Worm (Caenorhabditis elegans): ENCODE measurements around the gene nlp-7.

Gene nlp-7

DNA sequence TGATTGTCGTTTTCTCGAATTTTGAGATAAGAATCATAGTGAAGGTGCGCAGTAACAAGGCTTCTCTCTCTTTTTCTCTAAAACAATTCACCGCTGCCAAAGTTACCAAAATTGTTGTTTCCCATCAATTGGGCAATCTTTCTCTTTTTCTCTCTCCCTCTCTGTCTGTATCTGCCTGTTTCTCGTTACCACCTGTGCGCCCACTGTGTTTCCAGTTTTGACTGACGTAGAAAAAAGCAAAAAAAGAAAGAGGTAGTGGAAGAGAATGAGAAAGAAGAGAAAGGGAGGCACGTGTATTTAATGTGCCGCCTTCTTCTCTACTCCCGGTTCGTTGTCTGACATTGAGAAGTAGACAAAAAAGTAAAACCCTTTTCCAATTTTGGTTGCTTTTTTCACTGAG lies 42.9 kb upstream of the nlp-7 start (continued):
- TF ChIP-seq lin-15B (tag; optimal IDR thresholded peaks at IDR 0.05), result no peak
- TF ChIP-seq dmd-9 (GFP tag; IDR thresholded peaks at IDR 0.05), result no peak
- no peak for TF ChIP-seq sdz-12 (GFP tag; optimal IDR thresholded peaks at IDR 0.05)
- no peak for TF ChIP-seq nhr-237 (tag; optimal IDR thresholded peaks at IDR 0.05)
- TF ChIP-seq lin-39 (tag; optimal IDR thresholded peaks at IDR 0.05), result no peak
- peak; percentile 81 for TF ChIP-seq mxl-2 (GFP tag; conservative IDR thresholded peaks at IDR 0.05)
- TF ChIP-seq nhr-76 (tag; optimal IDR thresholded peaks at IDR 0.05), result peak; percentile 3
- no peak for TF ChIP-seq ztf-7 (tag; optimal IDR thresholded peaks at IDR 0.05)
- TF ChIP-seq Y5F2A.4 (GFP tag; optimal IDR thresholded peaks at IDR 0.05), result no peak
- TF ChIP-seq F26F4.8 (GFP tag; conservative IDR thresholded peaks at IDR 0.05), result no peak
- peak; percentile 81 for TF ChIP-seq nhr-77 (tag; optimal IDR thresholded peaks at IDR 0.05)
- no peak for TF ChIP-seq attf-4 (tag; optimal IDR thresholded peaks at IDR 0.05)
- peak; percentile 54 to 95 for TF ChIP-seq mdl-1 (tag; optimal IDR thresholded peaks at IDR 0.05)
- TF ChIP-seq daf-19 (GFP tag; conservative IDR thresholded peaks at IDR 0.05), result no peak
- TF ChIP-seq ceh-44 (GFP tag; IDR thresholded peaks at IDR 0.05), result no peak
- TF ChIP-seq nhr-6 (tag; optimal IDR thresholded peaks at IDR 0.05), result peak; percentile 78
- peak; percentile 37 to 59 for TF ChIP-seq lsy-2 (tag; optimal IDR thresholded peaks at IDR 0.05)
- no peak for TF ChIP-seq nhr-41 (GFP tag; IDR thresholded peaks at IDR 0.05)
- TF ChIP-seq ceh-32 (tag; optimal IDR thresholded peaks at IDR 0.05; ENCODE audit: poor library complexity), result no peak
- no peak for TF ChIP-seq aly-2 (tag; optimal IDR thresholded peaks at IDR 0.05)
- TF ChIP-seq mdt-29 (GFP tag; IDR thresholded peaks at IDR 0.05), result no peak
- TF ChIP-seq dve-1 (tag; optimal IDR thresholded peaks at IDR 0.05; ENCODE audit: insufficient read depth), result peak; percentile 87
- no peak for TF ChIP-seq ZK337.2 (GFP tag; IDR thresholded peaks at IDR 0.05)
- TF ChIP-seq fkh-10 (GFP tag; optimal IDR thresholded peaks at IDR 0.05), result no peak
- no peak for TF ChIP-seq lin-13 (GFP tag; optimal IDR thresholded peaks at IDR 0.05)
- no peak for TF ChIP-seq daf-8 (GFP tag; IDR thresholded peaks at IDR 0.05)
- peak; percentile 88 for TF ChIP-seq tra-1 (GFP tag; IDR thresholded peaks at IDR 0.05)
- no peak for TF ChIP-seq unc-39 (tag; optimal IDR thresholded peaks at IDR 0.05)
- no peak for TF ChIP-seq tag-97 (GFP tag; IDR thresholded peaks at IDR 0.05)
- no peak for TF ChIP-seq madf-9 (GFP tag; conservative IDR thresholded peaks at IDR 0.05)
- no peak for TF ChIP-seq spr-3 (GFP tag; optimal IDR thresholded peaks at IDR 0.05)
- TF ChIP-seq rbr-2 (tag; optimal IDR thresholded peaks at IDR 0.05), result peak; percentile 31
- TF ChIP-seq pha-4 (GFP tag; IDR thresholded peaks at IDR 0.05), result peak; percentile 41; the same call in 1 of the 2 replicates
- no peak for TF ChIP-seq pha-4 (tag; optimal IDR thresholded peaks at IDR 0.05)
- TF ChIP-seq gei-8 (GFP tag; optimal IDR thresholded peaks at IDR 0.05), result no peak
- no peak for TF ChIP-seq duxl-1 (tag; optimal IDR thresholded peaks at IDR 0.05; ENCODE audit: poor library complexity)
- TF ChIP-seq F44E2.7 (GFP tag; IDR thresholded peaks at IDR 0.05), result no peak
- no peak for TF ChIP-seq zip-11 (GFP tag; IDR thresholded peaks at IDR 0.05)
- TF ChIP-seq aha-1 (tag), result peak; percentile 91
- peak; percentile 65 for TF ChIP-seq cey-2 (tag; optimal IDR thresholded peaks at IDR 0.05; ENCODE audit: borderline replicate concordance, insufficient read depth)
- TF ChIP-seq Y75B8A.6 (GFP tag; IDR thresholded peaks at IDR 0.05), result no peak
- no peak for TF ChIP-seq egl-27 (tag; optimal IDR thresholded peaks at IDR 0.05)
- TF ChIP-seq arid-1 (GFP tag; conservative IDR thresholded peaks at IDR 0.05), result 0 out of 2 replicates have a peak, but pooled peaks have one; percentile 24
- no peak for TF ChIP-seq dmd-8 (GFP tag; IDR thresholded peaks at IDR 0.05)
- no peak for TF ChIP-seq lir-3 (tag; optimal IDR thresholded peaks at IDR 0.05)
- no peak for TF ChIP-seq ceh-82 (tag; optimal IDR thresholded peaks at IDR 0.05)
- no peak for TF ChIP-seq lin-29 (GFP tag; IDR thresholded peaks at IDR 0.05)
- no peak for TF ChIP-seq egl-43 (GFP tag; IDR thresholded peaks at IDR 0.05)
- TF ChIP-seq lin-38 (GFP tag; IDR thresholded peaks at IDR 0.05), result peak; percentile 23; the same call in 1 of the 2 replicates
- no peak for TF ChIP-seq daf-12 (tag; optimal IDR thresholded peaks at IDR 0.05)
- peak; percentile 33 for TF ChIP-seq nhr-11 (tag; optimal IDR thresholded peaks at IDR 0.05)
- 0 out of 2 replicates have a peak, but pooled peaks have one; percentile 31 for TF ChIP-seq ceh-20 (GFP tag; IDR thresholded peaks at IDR 0.05)
